Worm (Caenorhabditis elegans): Measurements from ENCODE around the gene zyx-1.
"Not testable (repeated sequence)": the region's sequence is repeated elsewhere in the genome, so short reads cannot be mapped to it uniquely, and the experiment has no call there.

DNA sequence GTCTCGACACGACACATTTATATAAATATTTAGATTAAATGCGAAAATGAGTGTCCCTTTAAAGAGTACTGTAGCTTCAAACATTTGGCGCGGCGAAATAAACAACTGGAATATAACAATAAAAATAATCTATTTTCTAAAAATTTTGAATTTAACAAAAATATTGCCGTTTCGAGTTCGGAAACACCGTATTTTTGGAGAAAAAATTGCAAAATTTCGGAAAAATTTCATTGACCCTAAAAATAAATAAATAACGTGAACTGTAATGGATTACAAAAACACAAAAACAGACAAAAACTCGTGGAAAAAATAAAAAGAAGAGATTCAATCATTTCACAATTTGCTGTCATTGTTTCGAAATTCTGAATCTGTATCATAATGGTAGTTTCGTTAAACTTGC lies 9.1 kb upstream of the zyx-1 start, which contains the start of gene F42G4.2:
- not testable (repeated sequence) for TF ChIP-seq ama-1 (optimal IDR thresholded peaks at IDR 0.05); aly-2 (tag; optimal IDR thresholded peaks at IDR 0.05); nhr-25 (tag; optimal IDR thresholded peaks at IDR 0.05); nhr-77 (tag; optimal IDR thresholded peaks at IDR 0.05); ZK546.5 (tag; optimal IDR thresholded peaks at IDR 0.05); unc-62 (GFP tag; optimal IDR thresholded peaks at IDR 0.05); nhr-11 (tag; optimal IDR thresholded peaks at IDR 0.05); dmd-4 (tag; optimal IDR thresholded peaks at IDR 0.05); sma-3 (GFP tag; optimal IDR thresholded peaks at IDR 0.05); unc-39 (tag; optimal IDR thresholded peaks at IDR 0.05)

Measured in whole organism, L2 larva.